Fruit fly (Drosophila melanogaster) Kc167 (cell line): ENCODE measurements around the gene Acbp3.

Experiments used
- Myc ChIP-seq: fragments of >200 bp; optimal IDR thresholded peaks from 2 replicates; lab custom pipeline; 2017; ENCODE audit warnings: missing external identifiers
- Sin3A ChIP-seq: fragments of >200 bp; optimal IDR thresholded peaks from 2 replicates; lab custom pipeline; 2018; ENCODE audit warnings: missing external identifiers
- h ChIP-seq: fragments of >200 bp; optimal IDR thresholded peaks from 3 replicates; lab custom pipeline; 2018; ENCODE audit warnings: missing external identifiers
- ttk ChIP-seq: sonication (Bioruptor generic); optimal IDR thresholded peaks from 2 replicates; lab custom pipeline; 2017; ENCODE audit warnings: missing external identifiers

DNA sequence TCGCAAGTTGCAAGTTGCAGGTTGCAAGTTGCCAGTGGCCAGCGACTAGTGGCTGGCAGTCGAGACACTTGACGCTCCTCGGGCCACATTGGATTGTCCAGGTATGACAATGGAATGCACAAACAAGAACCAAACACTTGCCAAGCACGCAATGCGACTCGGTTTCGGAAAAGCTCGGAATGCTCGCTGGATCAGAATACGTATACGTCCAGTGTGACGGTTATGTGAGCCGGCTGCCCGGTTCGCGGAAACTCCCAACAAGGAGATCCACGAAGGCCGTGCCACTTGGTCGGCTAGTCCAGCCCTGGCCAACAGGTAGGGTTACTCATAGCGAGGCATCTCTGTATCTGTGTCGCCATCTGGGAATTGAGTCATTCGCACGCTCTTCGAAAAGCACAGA, 6.0 kb downstream of the Acbp3 start:
- TF ChIP-seq Myc (no peak), ttk (lab: Kevin White, UChicago) (no peak), Sin3A (lab: Kevin White, UChicago) (no peak), h (lab: Kevin White, UChicago) (no peak)
